Fruit fly (Drosophila melanogaster) whole organism, embryonic: ENCODE data around the gene CG31609.
A peak's percentile ranks its signal among the peaks of the same experiment; 100 is the strongest.

ENCODE experiments used
- Adf1 ChIP-seq: fragments of 200-800 bp; sonication (Bioruptor generic); IDR thresholded peaks from 2 replicates; pipeline ENCODE4 v1.3.6; 2022; ENCODE audit warnings: missing biosample characterization, missing genetic modification characterization
- Awh ChIP-seq: fragments of 200-800 bp; sonication (Bioruptor generic); IDR thresholded peaks from 2 replicates; pipeline ENCODE4, ENCODE4 v1.3.6; 2022; ENCODE audit warnings: missing biosample characterization, missing genetic modification characterization
- CG1529 ChIP-seq: fragments of 200-800 bp; sonication (Bioruptor generic); optimal IDR thresholded peaks from 3 replicates; lab custom pipeline; 2018; ENCODE audit warnings: missing biosample characterization, missing genetic modification characterization
- CG15479 ChIP-seq: fragments of 200-800 bp; sonication (Bioruptor generic); optimal IDR thresholded peaks from 3 replicates; lab custom pipeline; 2019; ENCODE audit warnings: missing biosample characterization, mild to moderate bottlenecking, missing genetic modification characterization, moderate library complexity
- CG2199 ChIP-seq: fragments of 200-800 bp; sonication (Bioruptor generic); IDR thresholded peaks from 3 replicates; pipeline ENCODE4 v1.3.6; 2022; ENCODE audit warnings: missing biosample characterization, missing genetic modification characterization
- CG8281 ChIP-seq: fragments of 200-800 bp; sonication (Bioruptor generic); optimal IDR thresholded peaks from 2 replicates; lab custom pipeline; 2018; ENCODE audit warnings: missing biosample characterization, mild to moderate bottlenecking, missing genetic modification characterization, moderate library complexity
- CG9609 ChIP-seq: fragments of 200-800 bp; sonication (Bioruptor generic); optimal IDR thresholded peaks from 3 replicates; lab custom pipeline; 2016; ENCODE audit warnings: missing biosample characterization, missing genetic modification characterization
- D ChIP-seq, 2 experiments: fragments of 200-800 bp in 1 of 2; fragments of >200 bp in 1 of 2; sonication (Bioruptor generic) in 1 of 2; optimal IDR thresholded peaks; 2 replicates in 1 of 2; 3 replicates in 1 of 2; lab custom pipeline; 2017; ENCODE audit warnings: mild to moderate bottlenecking in 1 of 2, missing biosample characterization in 1 of 2, missing genetic modification characterization in 1 of 2, missing genetic modification reagents in 1 of 2
- Dip3 ChIP-seq: fragments of 200-800 bp; sonication (Bioruptor generic); optimal IDR thresholded peaks from 3 replicates; lab custom pipeline; 2016; ENCODE audit warnings: missing biosample characterization, missing genetic modification characterization
- Ets65A ChIP-seq: fragments of 200-800 bp; sonication (Bioruptor generic); peaks from one replicate; lab custom pipeline; 2016; ENCODE audit warnings: missing biosample characterization, missing genetic modification characterization
- Hey ChIP-seq: fragments of 200-800 bp; sonication (Bioruptor generic); optimal IDR thresholded peaks from 3 replicates; lab custom pipeline; 2018; ENCODE audit warnings: missing biosample characterization, mild to moderate bottlenecking, missing genetic modification characterization
- Med ChIP-seq: fragments of 200-800 bp; sonication (Bioruptor generic); peaks from one replicate; lab custom pipeline; 2016; ENCODE audit warnings: missing biosample characterization, missing genetic modification characterization, mild to moderate bottlenecking, inconsistent platforms, moderate library complexity
- abd-A ChIP-seq: fragments of 200-800 bp; sonication (Bioruptor generic); optimal IDR thresholded peaks from 3 replicates; lab custom pipeline; 2019; ENCODE audit warnings: missing biosample characterization, mild to moderate bottlenecking, missing genetic modification characterization, moderate library complexity
- chif ChIP-seq, 2 experiments: fragments of 200-800 bp; sonication (Bioruptor generic); optimal IDR thresholded peaks; 3 replicates each; lab custom pipeline; 2016; ENCODE audit warnings: missing biosample characterization in 2 of 2, missing genetic modification characterization in 2 of 2
- chinmo ChIP-seq: fragments of 200-800 bp; sonication (Bioruptor generic); IDR thresholded peaks from 4 replicates; pipeline ENCODE4 v1.3.6; 2022; ENCODE audit warnings: missing biosample characterization, missing genetic modification characterization; ENCODE audit not compliant: partially characterized antibody
- croc ChIP-seq: fragments of 200-800 bp; sonication (Bioruptor generic); conservative IDR thresholded peaks from 3 replicates; pipeline ENCODE4 v1.3.6; 2022; ENCODE audit warnings: missing biosample characterization, missing genetic modification characterization
- en ChIP-seq: fragments of 200-800 bp; sonication (Bioruptor generic); optimal IDR thresholded peaks from 2 replicates; lab custom pipeline; 2016; ENCODE audit warnings: missing biosample characterization, missing genetic modification characterization
- gsb-n ChIP-seq: fragments of 200-800 bp; sonication (Bioruptor generic); optimal IDR thresholded peaks from 3 replicates; lab custom pipeline; 2018; ENCODE audit warnings: missing biosample characterization, mild to moderate bottlenecking, missing genetic modification characterization
- hbn ChIP-seq: fragments of 200-800 bp; sonication (Bioruptor generic); IDR thresholded peaks from 2 replicates; pipeline ENCODE4 v1.3.6; 2022; ENCODE audit warnings: missing biosample characterization, missing genetic modification characterization; ENCODE audit not compliant: partially characterized antibody
- kni ChIP-seq: fragments of 200-800 bp; sonication (Bioruptor generic); optimal IDR thresholded peaks from 3 replicates; lab custom pipeline; 2017; ENCODE audit warnings: mild to moderate bottlenecking, missing biosample characterization, missing genetic modification reagents, missing genetic modification characterization
- odd ChIP-seq: fragments of 200-800 bp; sonication (Bioruptor generic); optimal IDR thresholded peaks from 2 replicates; lab custom pipeline; 2017; ENCODE audit warnings: missing biosample characterization, mild to moderate bottlenecking, missing genetic modification characterization
- pros ChIP-seq: fragments of 200-800 bp; sonication (Bioruptor generic); optimal IDR thresholded peaks from 3 replicates; lab custom pipeline; 2019; ENCODE audit warnings: missing biosample characterization, mild to moderate bottlenecking, missing genetic modification characterization, moderate library complexity
- repo ChIP-seq: fragments of 200-800 bp; sonication (Bioruptor generic); optimal IDR thresholded peaks from 2 replicates; lab custom pipeline; 2016; ENCODE audit warnings: missing biosample characterization, missing genetic modification characterization
- seq ChIP-seq: fragments of 200-800 bp; sonication (Bioruptor generic); IDR thresholded peaks from 2 replicates; pipeline ENCODE4 v1.3.6; 2022; ENCODE audit warnings: missing biosample characterization, missing genetic modification characterization
- sqz ChIP-seq: fragments of 200-800 bp; sonication (Bioruptor generic); optimal IDR thresholded peaks from 3 replicates; lab custom pipeline; 2018; ENCODE audit warnings: missing biosample characterization, mild to moderate bottlenecking, missing genetic modification characterization
- tll ChIP-seq, 2 experiments: fragments of 200-800 bp in 1 of 2; fragments of >200 bp in 1 of 2; sonication (Bioruptor generic) in 1 of 2; optimal IDR thresholded peaks; 2 replicates each; lab custom pipeline; 2017 to 2019; ENCODE audit warnings: missing biosample characterization in 2 of 2, missing genetic modification characterization in 2 of 2, mild to moderate bottlenecking in 1 of 2, moderate library complexity in 1 of 2
- twi ChIP-seq: fragments of 200-800 bp; optimal IDR thresholded peaks from 2 replicates; lab custom pipeline; 2019; ENCODE audit warnings: missing biosample characterization, mild to moderate bottlenecking, missing genetic modification characterization, moderate library complexity
- zen ChIP-seq: fragments of 200-800 bp; sonication (Bioruptor generic); optimal IDR thresholded peaks from 3 replicates; lab custom pipeline; 2018; ENCODE audit warnings: missing biosample characterization, mild to moderate bottlenecking, missing genetic modification characterization, moderate library complexity

The CG31609 gene

dm6 chr2L:9136712-9137111, 39.3 kb downstream of the CG31609 start (continued):
- TF ChIP-seq hbn (no peak), Hey (tag; lab: Kevin White, UChicago) (no peak), repo (GFP tag; lab: Kevin White, UChicago) (no peak), chinmo (GFP tag; lab: Robert Waterston, UW) (peak; percentile 97; the same call in 3 of the 4 replicates), Adf1 (GFP tag; lab: Robert Waterston, UW) (no peak), Awh (peak; percentile 75), abd-A (tag; lab: Kevin White, UChicago) (peak; percentile 88), pros (GFP tag; lab: Kevin White, UChicago) (peak; percentile 67), sqz (GFP tag; lab: Kevin White, UChicago) (peak; percentile 70), CG1529 (GFP tag; lab: Kevin White, UChicago) (peak; percentile 45), CG8281 (tag; lab: Kevin White, UChicago) (no peak), kni (GFP tag; lab: Kevin White, UChicago) (peak; percentile 64)
- TF ChIP-seq, all 482 proteins: peak for 15

dm6 chr2L:9140945-9141440, 43.6 kb downstream of the CG31609 start:
- no peak for TF ChIP-seq CG9609
- 0 out of 3 replicates have a peak, but pooled peaks have one; percentile 23 for TF ChIP-seq CG2199 (GFP tag; lab: Robert Waterston, UW)
- TF ChIP-seq en: no peak
- no peak for TF ChIP-seq chif (GFP tag; optimal IDR thresholded peaks at IDR 0.05; lab: Kevin White, UChicago)
- TF ChIP-seq gsb-n: peak; percentile 15
- TF ChIP-seq, all 482 proteins: peak for 2

dm6 chr2L:9145761-9146160, 48.4 kb downstream of the CG31609 start:
- TF ChIP-seq twi (tag; lab: Kevin White, UChicago): peak; percentile 100
- TF ChIP-seq tll (GFP tag; optimal IDR thresholded peaks at IDR 0.05; lab: Kevin White, UChicago): peak in 1 of 2 experiments; percentile 77
- TF ChIP-seq Ets65A: peak; percentile 22
- TF ChIP-seq Dip3: no peak
- TF ChIP-seq, all 482 proteins: peak for 3

dm6 chr2L:9146270-9146975, 49.1 kb downstream of the CG31609 start:
- TF ChIP-seq croc (no peak), Med (GFP tag; lab: Kevin White, UChicago) (peak; percentile 41), CG15479 (GFP tag; lab: Kevin White, UChicago) (peak; percentile 75), seq (GFP tag; lab: Robert Waterston, UW) (no peak), zen (tag; lab: Kevin White, UChicago) (peak; percentile 98), D (optimal IDR thresholded peaks at IDR 0.05; lab: Kevin White, UChicago) (peak; percentile 74), D (GFP tag; optimal IDR thresholded peaks at IDR 0.05; lab: Kevin White, UChicago) (no peak), tll (GFP tag; optimal IDR thresholded peaks at IDR 0.05; lab: Kevin White, UChicago) (peak in 1 of 2 experiments; percentile 81), odd (no peak), pros (GFP tag; lab: Kevin White, UChicago) (peak; percentile 41)
